Worm (Caenorhabditis elegans): ENCODE data around the gene cyp-33A1.

DNA sequence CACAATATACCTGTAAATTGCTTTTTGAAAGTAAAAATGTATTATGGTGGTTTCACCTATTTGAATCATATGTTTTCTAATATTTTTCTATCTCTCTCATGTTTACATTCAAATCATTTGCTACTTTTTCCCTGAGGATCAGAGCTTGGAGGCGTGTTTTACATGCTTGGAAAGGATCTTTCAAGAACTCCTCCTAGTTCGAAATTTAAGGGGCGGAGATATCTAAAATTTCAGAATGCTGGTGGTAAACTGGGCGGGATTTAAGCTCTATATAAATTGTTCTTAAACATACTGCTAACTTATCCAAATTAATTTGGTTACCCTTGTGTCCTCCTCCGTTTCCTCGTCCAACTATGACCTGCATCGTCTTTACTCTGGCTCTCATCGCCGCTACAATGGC lies 13.3 kb downstream of the cyp-33A1 start, which contains the start of gene C12D5.5:
- TF ChIP-seq pqm-1 (tag; optimal IDR thresholded peaks at IDR 0.05) (no peak), ztf-11 (tag; optimal IDR thresholded peaks at IDR 0.05) (no peak)

Data from whole organism, L3 larva.